Worm (Caenorhabditis elegans) whole organism, young adult: ENCODE results near the gene K08B12.3.

Source experiments
- B0019.2 ChIP-seq: fragments of 200-800 bp; sonication (Bioruptor generic); conservative IDR thresholded peaks from 2 replicates; pipeline ENCODE4 v1.3.6; 2022; ENCODE audit warnings: missing genetic modification reagents, missing genetic modification characterization, missing compliant biosample characterization
- B0261.1 ChIP-seq: sonication (generic microtip); optimal IDR thresholded peaks from 2 replicates; lab custom pipeline; 2016; ENCODE audit warnings: mild to moderate bottlenecking, missing genetic modification characterization, moderate library complexity, missing compliant biosample characterization
- B0336.3 ChIP-seq: fragments of 200-800 bp; sonication (Bioruptor generic); IDR thresholded peaks from 2 replicates; pipeline ENCODE4 v1.3.6; 2022; ENCODE audit warnings: missing genetic modification characterization, missing compliant biosample characterization
- C17E4.6 ChIP-seq: fragments of 200-800 bp; sonication (Bioruptor generic); IDR thresholded peaks from 2 replicates; pipeline ENCODE4 v1.3.6; 2022; ENCODE audit warnings: missing genetic modification reagents, missing genetic modification characterization, missing compliant biosample characterization
- F22D6.2 ChIP-seq: sonication (generic microtip); optimal IDR thresholded peaks from 2 replicates; lab custom pipeline; 2016; ENCODE audit warnings: mild to moderate bottlenecking, missing genetic modification characterization, missing compliant biosample characterization
- F49E8.2 ChIP-seq: sonication (generic microtip); optimal IDR thresholded peaks from 3 replicates; lab custom pipeline; 2017; ENCODE audit warnings: missing genetic modification characterization, mild to moderate bottlenecking, missing compliant biosample characterization, antibody characterized with exemption, moderate library complexity; ENCODE audit not compliant: insufficient read depth
- F52B5.7 ChIP-seq: sonication (generic microtip); optimal IDR thresholded peaks from 2 replicates; lab custom pipeline; 2016; ENCODE audit warnings: mild to moderate bottlenecking, missing genetic modification characterization, missing compliant biosample characterization
- F57C9.4 ChIP-seq: sonication (generic microtip); optimal IDR thresholded peaks from 2 replicates; lab custom pipeline; 2017; ENCODE audit warnings: mild to moderate bottlenecking, missing genetic modification characterization, missing compliant biosample characterization
- K11D2.4 ChIP-seq: fragments of 200-800 bp; sonication (Bioruptor generic); IDR thresholded peaks from 2 replicates; pipeline ENCODE4 v1.3.6; 2022; ENCODE audit warnings: missing genetic modification reagents, missing genetic modification characterization, missing compliant biosample characterization
- T07F8.4 ChIP-seq: sonication (generic microtip); optimal IDR thresholded peaks from 2 replicates; lab custom pipeline; 2016; ENCODE audit warnings: mild to moderate bottlenecking, missing genetic modification characterization, moderate library complexity, missing compliant biosample characterization
- Y53F4B.3 ChIP-seq: fragments of 200-800 bp; sonication (Bioruptor generic); IDR thresholded peaks from 2 replicates; pipeline ENCODE4 v1.3.6; 2022; ENCODE audit warnings: missing genetic modification reagents, missing genetic modification characterization, missing compliant biosample characterization
- Y56A3A.18 ChIP-seq: fragments of 200-800 bp; sonication (Bioruptor generic); IDR thresholded peaks from 2 replicates; pipeline ENCODE4 v1.3.6; 2022; ENCODE audit warnings: missing genetic modification reagents, missing genetic modification characterization, missing compliant biosample characterization
- ZK185.1 ChIP-seq: sonication (generic microtip); optimal IDR thresholded peaks from 2 replicates; lab custom pipeline; 2016; ENCODE audit warnings: mild to moderate bottlenecking, missing genetic modification characterization, missing compliant biosample characterization; ENCODE audit not compliant: poor library complexity, severe bottlenecking
- ama-1 ChIP-seq, 3 experiments: fragments of 150-350 bp in 1 of 3; sonication (generic microtip) in 2 of 3; optimal IDR thresholded peaks; 2 replicates each; lab custom pipeline; 2014 to 2018; ENCODE audit warnings: missing biosample characterization in 2 of 3, missing genetic modification characterization in 2 of 3, missing genetic modification reagents in 2 of 3
- aptf-2 ChIP-seq: fragments of 200-800 bp; sonication (Bioruptor generic); conservative IDR thresholded peaks from 2 replicates; pipeline ENCODE4 v1.3.6; 2022; ENCODE audit warnings: missing genetic modification reagents, missing genetic modification characterization, missing compliant biosample characterization
- aptf-3 ChIP-seq: fragments of 200-800 bp; sonication (Bioruptor generic); IDR thresholded peaks from 2 replicates; pipeline ENCODE4 v1.3.6; 2022; ENCODE audit warnings: missing genetic modification characterization, missing compliant biosample characterization
- attf-3 ChIP-seq: fragments of 200-800 bp; sonication (Bioruptor generic); conservative IDR thresholded peaks from 2 replicates; pipeline ENCODE4 v1.3.6; 2022; ENCODE audit warnings: missing genetic modification reagents, missing genetic modification characterization, missing compliant biosample characterization
- attf-6 ChIP-seq: fragments of 200-800 bp; sonication (Bioruptor generic); IDR thresholded peaks from 2 replicates; pipeline ENCODE4 v1.3.6; 2022; ENCODE audit warnings: missing genetic modification reagents, missing genetic modification characterization, missing compliant biosample characterization
- cebp-1 ChIP-seq, 2 experiments: fragments of 200-800 bp in 1 of 2; sonication (Bioruptor generic) in 1 of 2; sonication (generic microtip) in 1 of 2; IDR thresholded peaks in 1 of 2; optimal IDR thresholded peaks in 1 of 2; 2 replicates each; pipeline versions ENCODE4 v1.3.6 to Lab custom; 2017 to 2022; ENCODE audit warnings: missing compliant biosample characterization in 2 of 2, missing genetic modification characterization in 2 of 2, mild to moderate bottlenecking in 1 of 2, missing genetic modification reagents in 1 of 2, moderate library complexity in 1 of 2
- cebp-2 ChIP-seq: fragments of 200-800 bp; sonication (Bioruptor generic); IDR thresholded peaks from 2 replicates; pipeline ENCODE4 v1.3.6; 2022; ENCODE audit warnings: missing genetic modification characterization, missing compliant biosample characterization
- ceh-58 ChIP-seq: fragments of 200-800 bp; sonication (Bioruptor generic); IDR thresholded peaks from 2 replicates; pipeline ENCODE4 v1.3.6; 2022; ENCODE audit warnings: missing genetic modification characterization, missing compliant biosample characterization
- chd-7 ChIP-seq: sonication (generic microtip); optimal IDR thresholded peaks from 2 replicates; lab custom pipeline; 2016; ENCODE audit warnings: mild to moderate bottlenecking, missing genetic modification characterization, moderate library complexity, missing compliant biosample characterization
- die-1 ChIP-seq: sonication (generic microtip); optimal IDR thresholded peaks from 2 replicates; lab custom pipeline; 2016; ENCODE audit warnings: missing genotype, mild to moderate bottlenecking, missing genetic modification characterization, missing compliant biosample characterization
- dpff-1 ChIP-seq: sonication (generic microtip); optimal IDR thresholded peaks from 2 replicates; lab custom pipeline; 2017; ENCODE audit warnings: mild to moderate bottlenecking, missing genetic modification characterization, missing compliant biosample characterization
- ets-4 ChIP-seq: fragments of 200-800 bp; sonication (Bioruptor generic); optimal IDR thresholded peaks from 2 replicates; lab custom pipeline; 2018; ENCODE audit warnings: mild to moderate bottlenecking, missing genetic modification characterization, missing compliant biosample characterization
- hlh-26 ChIP-seq: fragments of 200-800 bp; sonication (Bioruptor generic); conservative IDR thresholded peaks from 2 replicates; pipeline ENCODE4 v1.3.6; 2022; ENCODE audit warnings: missing genetic modification reagents, missing genetic modification characterization, missing compliant biosample characterization
- hmg-1.2 ChIP-seq: fragments of 200-800 bp; sonication (Bioruptor generic); IDR thresholded peaks from 2 replicates; pipeline ENCODE4 v1.3.6; 2022; ENCODE audit warnings: missing genetic modification reagents, missing genetic modification characterization, missing compliant biosample characterization
- hsf-1 ChIP-seq: fragments of 200-800 bp; sonication (Bioruptor generic); IDR thresholded peaks from 2 replicates; pipeline ENCODE4 v1.3.6; 2022; ENCODE audit warnings: missing genetic modification reagents, missing genetic modification characterization, missing compliant biosample characterization
- mcd-1 ChIP-seq: fragments of 200-800 bp; sonication (Bioruptor generic); IDR thresholded peaks from 2 replicates; pipeline ENCODE4 v1.3.6; 2022; ENCODE audit warnings: missing genetic modification reagents, missing genetic modification characterization, missing compliant biosample characterization
- nfya-2 ChIP-seq: fragments of 200-800 bp; sonication (Bioruptor generic); IDR thresholded peaks from 2 replicates; pipeline ENCODE4 v1.3.6; 2022; ENCODE audit warnings: missing genetic modification reagents, missing genetic modification characterization, missing compliant biosample characterization
- nfyb-1 ChIP-seq: fragments of 200-800 bp; sonication (Bioruptor generic); IDR thresholded peaks from 2 replicates; pipeline ENCODE4 v1.3.6; 2022; ENCODE audit warnings: missing genetic modification reagents, missing genetic modification characterization, missing compliant biosample characterization
- nhr-27 ChIP-seq: fragments of 200-800 bp; sonication (Bioruptor generic); optimal IDR thresholded peaks from 2 replicates; lab custom pipeline; 2018; ENCODE audit warnings: mild to moderate bottlenecking, missing genetic modification characterization, moderate library complexity, missing compliant biosample characterization
- rcor-1 ChIP-seq: fragments of 200-800 bp; sonication (Bioruptor generic); IDR thresholded peaks from 2 replicates; pipeline ENCODE4 v1.3.6; 2022; ENCODE audit warnings: missing genetic modification reagents, missing genetic modification characterization, missing compliant biosample characterization
- snpc-1.3 ChIP-seq: sonication (generic microtip); optimal IDR thresholded peaks from 2 replicates; lab custom pipeline; 2017; ENCODE audit warnings: missing genetic modification characterization, mild to moderate bottlenecking, missing compliant biosample characterization, antibody characterized with exemption, moderate library complexity, missing genotype, missing genetic modification reagents; ENCODE audit not compliant: insufficient read depth
- snpc-4 ChIP-seq, 5 experiments: fragments of 150-350 bp in 1 of 5; sonication (generic microtip) in 4 of 5; optimal IDR thresholded peaks; 2 replicates each; lab custom pipeline; 2014 to 2018; ENCODE audit warnings: missing genetic modification characterization in 5 of 5, missing biosample characterization in 3 of 5, antibody characterized with exemption in 2 of 5, mild to moderate bottlenecking in 2 of 5, missing compliant biosample characterization in 2 of 5, missing genotype in 2 of 5, moderate library complexity in 2 of 5, missing genetic modification reagents in 1 of 5
- sptf-2 ChIP-seq: fragments of 200-800 bp; sonication (Bioruptor generic); optimal IDR thresholded peaks from 2 replicates; lab custom pipeline; 2018; ENCODE audit warnings: mild to moderate bottlenecking, missing genetic modification characterization, missing compliant biosample characterization
- tlf-1 ChIP-seq: fragments of 200-800 bp; sonication (Bioruptor generic); optimal IDR thresholded peaks from 2 replicates; lab custom pipeline; 2018; ENCODE audit warnings: mild to moderate bottlenecking, missing genetic modification characterization, missing compliant biosample characterization
- unc-130 ChIP-seq: sonication (generic microtip); optimal IDR thresholded peaks from 2 replicates; lab custom pipeline; 2016; ENCODE audit warnings: missing genetic modification reagents, missing genetic modification characterization, missing compliant biosample characterization
- zim-3 ChIP-seq: sonication (generic microtip); optimal IDR thresholded peaks from 2 replicates; lab custom pipeline; 2017; ENCODE audit warnings: mild to moderate bottlenecking, missing genetic modification characterization, moderate library complexity, missing compliant biosample characterization
- ztf-18 ChIP-seq: sonication (generic microtip); optimal IDR thresholded peaks from 2 replicates; lab custom pipeline; 2016; ENCODE audit warnings: missing genotype, mild to moderate bottlenecking, missing genetic modification characterization, missing compliant biosample characterization
- ztf-22 ChIP-seq: fragments of 200-800 bp; sonication (Bioruptor generic); optimal IDR thresholded peaks from 2 replicates; lab custom pipeline; 2018; ENCODE audit warnings: mild to moderate bottlenecking, missing genetic modification characterization, moderate library complexity, missing compliant biosample characterization
- ztf-25 ChIP-seq: fragments of 200-800 bp; sonication (Bioruptor generic); IDR thresholded peaks from 2 replicates; pipeline ENCODE4 v1.3.6; 2022; ENCODE audit warnings: missing genetic modification reagents, missing genetic modification characterization, missing compliant biosample characterization

Gene K08B12.3

ce11 chrV:6221292-6221691 is 13.7 kb upstream of the K08B12.3 start (continued):
- no peak for TF ChIP-seq sptf-2
- no peak for TF ChIP-seq F57C9.4 (tag; lab: Kevin White, UChicago)
- peak; percentile 22 for TF ChIP-seq ama-1 (optimal IDR thresholded peaks at IDR 0.05; lab: Kevin White, UChicago)
- TF ChIP-seq ama-1 (GFP tag; optimal IDR thresholded peaks at IDR 0.05; lab: Kevin White, UChicago) = no peak
- no peak for TF ChIP-seq ets-4
- TF ChIP-seq aptf-2 = no peak
- TF ChIP-seq Y56A3A.18 = peak; percentile 29; the same call in 1 of the 2 replicates
- no peak for TF ChIP-seq ztf-18
- TF ChIP-seq T07F8.4 (tag; lab: Kevin White, UChicago) = no peak
- TF ChIP-seq Y53F4B.3 = no peak
- 0 out of 2 replicates have a peak, but pooled peaks have one; percentile 2 for TF ChIP-seq nfya-2 (GFP tag; lab: Robert Waterston, UW)
- TF ChIP-seq hmg-1.2 (GFP tag; lab: Robert Waterston, UW) = no peak
- no peak for TF ChIP-seq F49E8.2 (tag; lab: Kevin White, UChicago)
- TF ChIP-seq, all 124 proteins: peak for 14

- TF ChIP-seq chd-7 (tag; lab: Kevin White, UChicago) (peak; percentile 65), zim-3 (tag; lab: Kevin White, UChicago) (peak; percentile 88), aptf-3 (GFP tag; lab: Robert Waterston, UW) (0 out of 2 replicates have a peak, but pooled peaks have one; percentile 6), attf-6 (GFP tag; lab: Robert Waterston, UW) (no peak), nhr-27 (tag; lab: Kevin White, UChicago) (no peak), snpc-1.3 (tag; lab: Kevin White, UChicago) (no peak), ceh-58 (no peak), ZK185.1 (tag; lab: Kevin White, UChicago) (no peak), rcor-1 (GFP tag; lab: Robert Waterston, UW) (peak; percentile 5; the same call in 1 of the 2 replicates), cebp-1 (GFP tag; IDR thresholded peaks at IDR 0.05; lab: Robert Waterston, UW) (0 out of 2 replicates have a peak, but pooled peaks have one; percentile 25), cebp-1 (tag; optimal IDR thresholded peaks at IDR 0.05; lab: Kevin White, UChicago) (no peak), F52B5.7 (tag; lab: Kevin White, UChicago) (peak; percentile 30), ztf-25 (GFP tag; lab: Robert Waterston, UW) (no peak), cebp-2 (GFP tag; lab: Robert Waterston, UW) (0 out of 2 replicates have a peak, but pooled peaks have one; percentile 2), hlh-26 (GFP tag; lab: Robert Waterston, UW) (no peak), Y56A3A.18 (peak; percentile 80), unc-130 (GFP tag; lab: Kevin White, UChicago) (no peak), K11D2.4 (peak; percentile 22; the same call in 1 of the 2 replicates), ama-1 (optimal IDR thresholded peaks at IDR 0.05; lab: Kevin White, UChicago) (peak; percentile 65), ama-1 (GFP tag; optimal IDR thresholded peaks at IDR 0.05; lab: Kevin White, UChicago) (peak in 1 of 2 experiments; percentile 69), mcd-1 (GFP tag; lab: Robert Waterston, UW) (peak; percentile 34; the same call in 1 of the 2 replicates), nfyb-1 (GFP tag; lab: Robert Waterston, UW) (0 out of 2 replicates have a peak, but pooled peaks have one; percentile 49), nfya-2 (GFP tag; lab: Robert Waterston, UW) (0 out of 2 replicates have a peak, but pooled peaks have one; percentile 27), B0336.3 (GFP tag; lab: Robert Waterston, UW) (peak; percentile 14; the same call in 1 of the 2 replicates), dpff-1 (tag; lab: Kevin White, UChicago) (no peak)
Observed at ce11 chrV:6222171-6222733, 12.7 kb upstream of the K08B12.3 start.

ce11 chrV:6222779-6223276 is 12.1 kb upstream of the K08B12.3 start:
- no peak for TF ChIP-seq B0019.2 (GFP tag; lab: Robert Waterston, UW)
- TF ChIP-seq ztf-22 = no peak
- no peak for TF ChIP-seq hsf-1 (GFP tag; lab: Robert Waterston, UW)
- no peak for TF ChIP-seq tlf-1 (GFP tag; lab: Kevin White, UChicago)
- TF ChIP-seq snpc-4 (GFP tag; optimal IDR thresholded peaks at IDR 0.05; lab: Kevin White, UChicago) = no peak
- TF ChIP-seq snpc-4 (tag; optimal IDR thresholded peaks at IDR 0.05; lab: Kevin White, UChicago) = no peak
- no peak for TF ChIP-seq die-1 (tag; lab: Kevin White, UChicago)
- no peak for TF ChIP-seq sptf-2
- no peak for TF ChIP-seq C17E4.6 (GFP tag; lab: Robert Waterston, UW)
- TF ChIP-seq attf-3 (GFP tag; lab: Robert Waterston, UW) = no peak
- no peak for TF ChIP-seq F49E8.2 (tag; lab: Kevin White, UChicago)
- 0 out of 2 replicates have a peak, but pooled peaks have one; percentile 2 for TF ChIP-seq aptf-3 (GFP tag; lab: Robert Waterston, UW)
- no peak for TF ChIP-seq B0261.1
- TF ChIP-seq F22D6.2 (tag; lab: Kevin White, UChicago) = no peak
